Fruit fly (Drosophila melanogaster): ENCODE data around the gene CG15211.
A peak's percentile ranks its signal among the peaks of the same experiment; 100 is the strongest.

CG15211 gene

DNA sequence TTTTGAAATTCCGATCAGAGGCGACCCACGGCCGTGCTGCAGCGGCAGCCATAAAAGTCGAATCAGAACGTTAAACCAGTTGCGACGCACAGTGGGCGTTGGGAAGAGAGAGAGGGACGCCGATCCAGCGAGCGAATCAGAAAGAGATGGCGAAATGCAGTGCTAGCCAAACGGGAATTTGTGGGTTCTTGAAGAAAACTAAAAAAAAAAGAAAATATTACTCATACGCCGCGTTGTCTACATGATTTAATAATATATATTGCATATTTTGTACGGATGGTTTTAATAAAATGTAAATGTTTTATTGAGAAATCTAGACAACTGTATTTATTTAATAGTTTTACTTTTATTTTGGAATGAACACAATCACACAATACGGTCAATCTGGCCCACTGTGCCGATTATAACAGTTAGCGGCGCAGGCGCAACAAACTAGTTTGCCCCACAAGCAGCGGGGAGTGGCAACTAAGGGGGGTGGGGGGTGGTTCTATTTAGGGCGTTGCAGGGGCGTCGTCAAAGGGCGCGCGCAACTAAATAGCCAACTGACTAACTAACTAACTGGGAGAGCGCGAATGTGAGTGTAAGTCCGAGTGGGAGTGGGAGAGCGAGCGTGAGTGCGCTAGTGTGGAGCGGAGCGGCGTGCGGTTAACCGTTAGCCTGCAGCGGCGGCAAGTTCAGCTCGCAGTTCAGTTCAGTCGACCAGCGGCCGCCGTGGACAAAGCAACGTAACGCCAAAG lies at the start of gene CG15211 (continued):
- TF ChIP-seq zf30C (GFP tag; optimal IDR thresholded peaks at IDR 0.05) (no peak), CG1233 (GFP tag; optimal IDR thresholded peaks at IDR 0.05) (peak; percentile 71), CG30403 (GFP tag; optimal IDR thresholded peaks at IDR 0.05) (peak; percentile 84), CG12744 (GFP tag; optimal IDR thresholded peaks at IDR 0.05) (no peak), ken (GFP tag; IDR thresholded peaks at IDR 0.05) (peak; percentile 62; the same call in 2 of the 3 replicates), gem (tag; optimal IDR thresholded peaks at IDR 0.05) (peak; percentile 88), Fer3 (tag; optimal IDR thresholded peaks at IDR 0.05) (peak; percentile 54), wor (GFP tag; IDR thresholded peaks at IDR 0.05) (peak; percentile 70), Elba2 (GFP tag; optimal IDR thresholded peaks at IDR 0.05) (no peak), CG14667 (GFP tag; IDR thresholded peaks at IDR 0.05) (0 out of 2 replicates have a peak, but pooled peaks have one; percentile 21), CG2120 (GFP tag; optimal IDR thresholded peaks at IDR 0.05) (peak; percentile 57), Trl (optimal IDR thresholded peaks at IDR 0.05) (peak; percentile 65 to 71), Trl (GFP tag; optimal IDR thresholded peaks at IDR 0.05) (no peak), CG2875 (GFP tag; optimal IDR thresholded peaks at IDR 0.05) (peak; percentile 62), CG3163 (GFP tag; optimal IDR thresholded peaks at IDR 0.05) (no peak), HLH54F (GFP tag; optimal IDR thresholded peaks at IDR 0.05) (no peak), Awh (GFP tag; IDR thresholded peaks at IDR 0.05) (peak; percentile 55; the same call in 1 of the 2 replicates), CG9215 (GFP tag; IDR thresholded peaks at IDR 0.05) (peak; percentile 35; the same call in 1 of the 2 replicates), sens (GFP tag) (peak; percentile 92), YL-1 (GFP tag; optimal IDR thresholded peaks at IDR 0.05) (peak; percentile 14), cato (GFP tag; optimal IDR thresholded peaks at IDR 0.05; ENCODE audit: borderline replicate concordance) (peak; percentile 57), CG17912 (GFP tag; optimal IDR thresholded peaks at IDR 0.05) (no peak), odd (GFP tag; optimal IDR thresholded peaks at IDR 0.05) (peak; percentile 66), Antp (GFP tag; optimal IDR thresholded peaks at IDR 0.05) (peak; percentile 14), CG1603 (tag; optimal IDR thresholded peaks at IDR 0.05) (peak; percentile 41), vvl (GFP tag; IDR thresholded peaks at IDR 0.05) (peak; percentile 77), Camta (GFP tag; optimal IDR thresholded peaks at IDR 0.05) (peak; percentile 8), CG18764 (GFP tag; optimal IDR thresholded peaks at IDR 0.05) (peak; percentile 39), MBD-R2 (GFP tag; IDR thresholded peaks at IDR 0.05) (no peak; the same call in 1 of the 2 replicates), Doc2 (GFP tag; IDR thresholded peaks at IDR 0.05) (no peak), emc (GFP tag; optimal IDR thresholded peaks at IDR 0.05) (no peak), Oaz (GFP tag; IDR thresholded peaks at IDR 0.05) (0 out of 2 replicates have a peak, but pooled peaks have one; percentile 51), nau (GFP tag; optimal IDR thresholded peaks at IDR 0.05) (peak; percentile 4), otp (GFP tag; IDR thresholded peaks at IDR 0.05) (0 out of 3 replicates have a peak, but pooled peaks have one; percentile 30), Atf-2 (GFP tag; optimal IDR thresholded peaks at IDR 0.05) (no peak), crc (GFP tag; optimal IDR thresholded peaks at IDR 0.05) (no peak), Dref (GFP tag; IDR thresholded peaks at IDR 0.05) (no peak), ERR (GFP tag; optimal IDR thresholded peaks at IDR 0.05) (no peak), ci (GFP tag; IDR thresholded peaks at IDR 0.05) (peak; percentile 46), CG11093 (GFP tag; IDR thresholded peaks at IDR 0.05) (peak; percentile 58; the same call in 1 of the 3 replicates), CG5245 (GFP tag; optimal IDR thresholded peaks at IDR 0.05) (peak; percentile 30), jing (GFP tag; optimal IDR thresholded peaks at IDR 0.05) (no peak), bbx (GFP tag; IDR thresholded peaks at IDR 0.05; ENCODE audit: partially characterized antibody) (peak; percentile 45; the same call in 1 of the 2 replicates), HmgD (GFP tag; optimal IDR thresholded peaks at IDR 0.05) (no peak)
